ENCODE assay signal across 3 worm cellular contexts in genomic region chrX:5709205-5709604, ce11.
A peak's percentile ranks its signal among the peaks of the same experiment; 100 is the strongest.
TF ChIP-seq lines count a peak whose summit lies in the region.

No protein-coding gene starts in this region.

TF ChIP-seq in whole organism, L3 larva, 47 proteins besides CTCF, POLR2A, EP300 and RAD21:
- no peak for TF ChIP-seq zag-1 (tag; optimal IDR thresholded peaks at IDR 0.05; lab: Kevin White, UChicago)
- peak; percentile 3 for TF ChIP-seq elt-2 (tag; optimal IDR thresholded peaks at IDR 0.05; lab: Kevin White, UChicago)

TF ChIP-seq in whole organism, L4 larva, 104 proteins besides CTCF, POLR2A, EP300 and RAD21 (continues in another document):
- TF ChIP-seq mep-1 (tag; optimal IDR thresholded peaks at IDR 0.05; lab: Kevin White, UChicago), result no peak
- TF ChIP-seq ceh-20 (GFP tag; IDR thresholded peaks at IDR 0.05; lab: Robert Waterston, UW), result no peak
- no peak for TF ChIP-seq ceh-32 (tag; optimal IDR thresholded peaks at IDR 0.05; lab: Kevin White, UChicago; ENCODE audit: poor library complexity)
- peak; percentile 56; the same call in 1 of the 2 replicates for TF ChIP-seq mdt-29 (GFP tag; IDR thresholded peaks at IDR 0.05; lab: Robert Waterston, UW)
- no peak for TF ChIP-seq unc-39 (tag; optimal IDR thresholded peaks at IDR 0.05; lab: Kevin White, UChicago)
- no peak for TF ChIP-seq T20F7.1 (GFP tag; optimal IDR thresholded peaks at IDR 0.05; lab: Kevin White, UChicago)
- peak; percentile 24 for TF ChIP-seq dve-1 (tag; optimal IDR thresholded peaks at IDR 0.05; lab: Kevin White, UChicago; ENCODE audit: insufficient read depth)
- TF ChIP-seq nhr-10 (tag; optimal IDR thresholded peaks at IDR 0.05; lab: Kevin White, UChicago), result no peak
- TF ChIP-seq snpc-1.2 (GFP tag; IDR thresholded peaks at IDR 0.05; lab: Robert Waterston, UW), result peak; percentile 67
- peak; percentile 54; the same call in 1 of the 2 replicates for TF ChIP-seq ceh-44 (GFP tag; IDR thresholded peaks at IDR 0.05; lab: Robert Waterston, UW)
- TF ChIP-seq ZK546.5 (tag; optimal IDR thresholded peaks at IDR 0.05; lab: Kevin White, UChicago), result no peak
- TF ChIP-seq nhr-28 (tag; optimal IDR thresholded peaks at IDR 0.05; lab: Kevin White, UChicago), result no peak
- TF ChIP-seq mxl-3 (GFP tag; optimal IDR thresholded peaks at IDR 0.05; lab: Kevin White, UChicago), result no peak
- TF ChIP-seq ztf-7 (tag; optimal IDR thresholded peaks at IDR 0.05; lab: Kevin White, UChicago), result no peak
- TF ChIP-seq F49E8.2 (tag; optimal IDR thresholded peaks at IDR 0.05; lab: Kevin White, UChicago; ENCODE audit: borderline replicate concordance), result no peak
- peak; percentile 49; the same call in 1 of the 2 replicates for TF ChIP-seq vab-7 (GFP tag; IDR thresholded peaks at IDR 0.05; lab: Robert Waterston, UW)
- 0 out of 2 replicates have a peak, but pooled peaks have one; percentile 46 for TF ChIP-seq Y105C5A.15 (GFP tag; IDR thresholded peaks at IDR 0.05; lab: Robert Waterston, UW)
- TF ChIP-seq zag-1 (tag; optimal IDR thresholded peaks at IDR 0.05; lab: Kevin White, UChicago), result no peak
- no peak for TF ChIP-seq F10B5.3 (tag; optimal IDR thresholded peaks at IDR 0.05; lab: Kevin White, UChicago)
- TF ChIP-seq aha-1 (tag; lab: Kevin White, UChicago), result peak; percentile 82
- 0 out of 2 replicates have a peak, but pooled peaks have one; percentile 20 for TF ChIP-seq dmd-6 (GFP tag; IDR thresholded peaks at IDR 0.05; lab: Robert Waterston, UW)
- peak; percentile 28; the same call in 1 of the 2 replicates for TF ChIP-seq tra-1 (GFP tag; IDR thresholded peaks at IDR 0.05; lab: Robert Waterston, UW)
- no peak for TF ChIP-seq lin-13 (GFP tag; optimal IDR thresholded peaks at IDR 0.05; lab: Kevin White, UChicago)
- TF ChIP-seq daf-16 (GFP tag; optimal IDR thresholded peaks at IDR 0.05; lab: Kevin White, UChicago), result peak in 1 of 2 experiments; percentile 37
- peak; percentile 27 for TF ChIP-seq daf-16 (tag; optimal IDR thresholded peaks at IDR 0.05; lab: Kevin White, UChicago)
- no peak for TF ChIP-seq dpl-1 (GFP tag; optimal IDR thresholded peaks at IDR 0.05; lab: Kevin White, UChicago)
- TF ChIP-seq nhr-48 (tag; optimal IDR thresholded peaks at IDR 0.05; lab: Kevin White, UChicago), result no peak
- TF ChIP-seq ztf-11 (tag; optimal IDR thresholded peaks at IDR 0.05; lab: Kevin White, UChicago), result no peak
- no peak for TF ChIP-seq nhr-41 (GFP tag; IDR thresholded peaks at IDR 0.05; lab: Robert Waterston, UW)
- TF ChIP-seq nhr-76 (tag; optimal IDR thresholded peaks at IDR 0.05; lab: Kevin White, UChicago), result no peak
- TF ChIP-seq ctbp-1 (GFP tag; IDR thresholded peaks at IDR 0.05; lab: Robert Waterston, UW), result no peak
- no peak for TF ChIP-seq mdl-1 (tag; optimal IDR thresholded peaks at IDR 0.05; lab: Kevin White, UChicago)
- 0 out of 2 replicates have a peak, but pooled peaks have one; percentile 62 for TF ChIP-seq F26F4.8 (GFP tag; conservative IDR thresholded peaks at IDR 0.05; lab: Robert Waterston, UW)
- TF ChIP-seq lin-39 (tag; optimal IDR thresholded peaks at IDR 0.05; lab: Kevin White, UChicago), result no peak
- no peak for TF ChIP-seq daf-19 (GFP tag; conservative IDR thresholded peaks at IDR 0.05; lab: Robert Waterston, UW)
- TF ChIP-seq cey-2 (tag; optimal IDR thresholded peaks at IDR 0.05; lab: Kevin White, UChicago; ENCODE audit: borderline replicate concordance, insufficient read depth), result no peak
- TF ChIP-seq attf-4 (tag; optimal IDR thresholded peaks at IDR 0.05; lab: Kevin White, UChicago), result no peak
- peak; percentile 59 for TF ChIP-seq lin-38 (GFP tag; IDR thresholded peaks at IDR 0.05; lab: Robert Waterston, UW)
- TF ChIP-seq tag-97 (GFP tag; IDR thresholded peaks at IDR 0.05; lab: Robert Waterston, UW), result no peak
- TF ChIP-seq madf-5 (GFP tag; IDR thresholded peaks at IDR 0.05; lab: Robert Waterston, UW), result 0 out of 4 replicates have a peak, but pooled peaks of 1 of the 2 experiments have one; percentile 13
- no peak for TF ChIP-seq unc-130 (GFP tag; optimal IDR thresholded peaks at IDR 0.05; lab: Kevin White, UChicago)
- no peak for TF ChIP-seq hlh-30 (tag; optimal IDR thresholded peaks at IDR 0.05; lab: Kevin White, UChicago; ENCODE audit: insufficient read depth)
- TF ChIP-seq nhr-111 (GFP tag; optimal IDR thresholded peaks at IDR 0.05; lab: Kevin White, UChicago), result no peak

TF ChIP-seq in whole organism, young adult, 124 proteins besides CTCF, POLR2A, EP300 and RAD21 (continues in another document):
- TF ChIP-seq hlh-12 (tag; optimal IDR thresholded peaks at IDR 0.05; lab: Kevin White, UChicago) (peak; percentile 53), ceh-40 (GFP tag; IDR thresholded peaks at IDR 0.05; lab: Robert Waterston, UW) (peak; percentile 58; the same call in 1 of the 2 replicates), dox-1 (GFP tag; IDR thresholded peaks at IDR 0.05; lab: Robert Waterston, UW) (no peak), egrh-3 (GFP tag; IDR thresholded peaks at IDR 0.05; lab: Robert Waterston, UW) (no peak), dpff-1 (tag; optimal IDR thresholded peaks at IDR 0.05; lab: Kevin White, UChicago) (no peak), let-607 (tag; optimal IDR thresholded peaks at IDR 0.05; lab: Kevin White, UChicago) (peak in 1 of 2 experiments; percentile 1), lsy-27 (tag; optimal IDR thresholded peaks at IDR 0.05; lab: Kevin White, UChicago; ENCODE audit: borderline replicate concordance, insufficient read depth) (no peak), somi-1 (GFP tag; optimal IDR thresholded peaks at IDR 0.05; lab: Kevin White, UChicago) (no peak), Y67H2A.10 (GFP tag; conservative IDR thresholded peaks at IDR 0.05; lab: Robert Waterston, UW) (no peak), bed-1 (GFP tag; IDR thresholded peaks at IDR 0.05; lab: Robert Waterston, UW) (no peak), C06A6.2 (GFP tag; conservative IDR thresholded peaks at IDR 0.05; lab: Robert Waterston, UW) (no peak), ztf-28 (GFP tag; IDR thresholded peaks at IDR 0.05; lab: Robert Waterston, UW) (no peak), ceh-100 (GFP tag; IDR thresholded peaks at IDR 0.05; lab: Robert Waterston, UW) (no peak), ztf-3 (GFP tag; optimal IDR thresholded peaks at IDR 0.05; lab: Kevin White, UChicago) (no peak), aptf-3 (GFP tag; IDR thresholded peaks at IDR 0.05; lab: Robert Waterston, UW) (no peak), madf-10 (tag; optimal IDR thresholded peaks at IDR 0.05; lab: Kevin White, UChicago) (no peak), athp-1 (tag; optimal IDR thresholded peaks at IDR 0.05; lab: Kevin White, UChicago) (no peak), C17E4.6 (GFP tag; IDR thresholded peaks at IDR 0.05; lab: Robert Waterston, UW) (no peak), snpc-4 (GFP tag; optimal IDR thresholded peaks at IDR 0.05; lab: Kevin White, UChicago) (peak; percentile 31), snpc-4 (tag; optimal IDR thresholded peaks at IDR 0.05; lab: Kevin White, UChicago) (peak in 1 of 4 experiments; percentile 56), mxl-1 (tag; optimal IDR thresholded peaks at IDR 0.05; lab: Kevin White, UChicago) (peak; percentile 21), Y79H2A.3 (GFP tag; conservative IDR thresholded peaks at IDR 0.05; lab: Robert Waterston, UW) (no peak), mel-28 (tag; optimal IDR thresholded peaks at IDR 0.05; lab: Kevin White, UChicago; ENCODE audit: borderline replicate concordance) (no peak), him-1 (tag; optimal IDR thresholded peaks at IDR 0.05; lab: Kevin White, UChicago) (peak; percentile 48), lin-40 (tag; optimal IDR thresholded peaks at IDR 0.05; lab: Kevin White, UChicago) (no peak), Y53F4B.3 (GFP tag; IDR thresholded peaks at IDR 0.05; lab: Robert Waterston, UW) (no peak), F22D6.2 (tag; optimal IDR thresholded peaks at IDR 0.05; lab: Kevin White, UChicago) (no peak), ceh-91 (GFP tag; IDR thresholded peaks at IDR 0.05; lab: Robert Waterston, UW) (no peak), nhr-90 (tag; optimal IDR thresholded peaks at IDR 0.05; lab: Kevin White, UChicago) (peak; percentile 41), sptf-2 (GFP tag; optimal IDR thresholded peaks at IDR 0.05; lab: Kevin White, UChicago) (no peak), zfh-2 (GFP tag; conservative IDR thresholded peaks at IDR 0.05; lab: Robert Waterston, UW) (no peak), let-526 (GFP tag; IDR thresholded peaks at IDR 0.05; lab: Robert Waterston, UW) (no peak), F10E7.11 (tag; optimal IDR thresholded peaks at IDR 0.05; lab: Kevin White, UChicago) (no peak), fkh-3 (tag; optimal IDR thresholded peaks at IDR 0.05; lab: Kevin White, UChicago) (no peak), ekl-4 (GFP tag; IDR thresholded peaks at IDR 0.05; lab: Robert Waterston, UW) (no peak), aptf-2 (GFP tag; conservative IDR thresholded peaks at IDR 0.05; lab: Robert Waterston, UW) (no peak), hmg-1.2 (GFP tag; IDR thresholded peaks at IDR 0.05; lab: Robert Waterston, UW) (peak; percentile 64), K12H6.12 (tag; optimal IDR thresholded peaks at IDR 0.05; lab: Kevin White, UChicago) (no peak), chd-7 (tag; optimal IDR thresholded peaks at IDR 0.05; lab: Kevin White, UChicago) (no peak), gei-17 (GFP tag; optimal IDR thresholded peaks at IDR 0.05; lab: Kevin White, UChicago) (no peak), atf-7 (tag; optimal IDR thresholded peaks at IDR 0.05; lab: Kevin White, UChicago) (no peak), tlf-1 (GFP tag; optimal IDR thresholded peaks at IDR 0.05; lab: Kevin White, UChicago) (no peak), B0019.2 (GFP tag; conservative IDR thresholded peaks at IDR 0.05; lab: Robert Waterston, UW) (no peak), die-1 (tag; optimal IDR thresholded peaks at IDR 0.05; lab: Kevin White, UChicago) (peak; percentile 62), pbrm-1 (GFP tag; IDR thresholded peaks at IDR 0.05; lab: Robert Waterston, UW) (peak; percentile 61; the same call in 1 of the 2 replicates), ZK185.1 (tag; optimal IDR thresholded peaks at IDR 0.05; lab: Kevin White, UChicago; ENCODE audit: poor library complexity, severe bottlenecking) (peak; percentile 4), attf-3 (GFP tag; conservative IDR thresholded peaks at IDR 0.05; lab: Robert Waterston, UW) (no peak), B0261.1 (tag; optimal IDR thresholded peaks at IDR 0.05; lab: Kevin White, UChicago) (peak; percentile 83), snpc-1.3 (tag; optimal IDR thresholded peaks at IDR 0.05; lab: Kevin White, UChicago; ENCODE audit: insufficient read depth) (peak; percentile 45), pha-4 (tag; optimal IDR thresholded peaks at IDR 0.05; lab: Kevin White, UChicago) (no peak), sea-2 (GFP tag; IDR thresholded peaks at IDR 0.05; lab: Robert Waterston, UW) (no peak), tbx-9 (tag; optimal IDR thresholded peaks at IDR 0.05; lab: Kevin White, UChicago; ENCODE audit: borderline replicate concordance) (no peak), F37B4.10 (GFP tag; IDR thresholded peaks at IDR 0.05; lab: Robert Waterston, UW) (no peak)
